Fruit fly (Drosophila melanogaster) S2 (cell line): ENCODE results near the gene VhaAC45RP.

Experiments
- CG8478 ChIP-seq: fragments of >200 bp; optimal IDR thresholded peaks from 2 replicates; lab custom pipeline; 2018
- CTCF ChIP-seq, 2 experiments: fragments of >200 bp; optimal IDR thresholded peaks; 2 replicates each; lab custom pipeline; 2018

- no peak for TF ChIP-seq CG8478 (lab: Kevin White, UChicago)
- peak in 1 of 2 experiments; percentile 56 for TF ChIP-seq CTCF (optimal IDR thresholded peaks at IDR 0.05; lab: Kevin White, UChicago)
Measured at dm6 chr3R:30153864-30154263, 12.4 kb downstream of the VhaAC45RP start.
